Worm (Caenorhabditis elegans) whole organism, L1 larva: ENCODE data around the gene Y41D4B.24.

Source experiments
- C04F5.9 ChIP-seq: sonication (generic microtip); optimal IDR thresholded peaks from 2 replicates; lab custom pipeline; 2016; ENCODE audit warnings: missing genetic modification characterization, missing compliant biosample characterization
- C16A3.4 ChIP-seq: fragments of 150-350 bp; optimal IDR thresholded peaks from 2 replicates; lab custom pipeline; 2014; ENCODE audit warnings: missing biosample characterization, missing genetic modification characterization
- aha-1 ChIP-seq: fragments of 150-350 bp; optimal IDR thresholded peaks from 2 replicates; lab custom pipeline; 2014; ENCODE audit warnings: missing biosample characterization, missing genetic modification characterization
- aly-2 ChIP-seq: fragments of 150-350 bp; optimal IDR thresholded peaks from 2 replicates; lab custom pipeline; 2014; ENCODE audit warnings: missing biosample characterization, missing genetic modification characterization
- ama-1 ChIP-seq: fragments of 150-350 bp; optimal IDR thresholded peaks from 2 replicates; lab custom pipeline; 2014
- blmp-1 ChIP-seq: fragments of 150-350 bp; optimal IDR thresholded peaks from 2 replicates; lab custom pipeline; 2014; ENCODE audit warnings: missing biosample characterization, missing genetic modification characterization
- ceh-63 ChIP-seq: fragments of 200-800 bp; sonication (Bioruptor generic); optimal IDR thresholded peaks from 2 replicates; lab custom pipeline; 2018; ENCODE audit warnings: mild to moderate bottlenecking, missing genetic modification characterization, missing compliant biosample characterization
- ceh-8 ChIP-seq: fragments of 200-800 bp; sonication (Bioruptor generic); optimal IDR thresholded peaks from 2 replicates; lab custom pipeline; 2018; ENCODE audit warnings: mild to moderate bottlenecking, missing genetic modification characterization, moderate library complexity, missing compliant biosample characterization
- ceh-82 ChIP-seq, 3 experiments: fragments of 150-350 bp in 1 of 3; sonication (generic microtip) in 2 of 3; optimal IDR thresholded peaks; 2 replicates each; lab custom pipeline; 2014 to 2017; ENCODE audit warnings: missing biosample characterization in 3 of 3, missing genetic modification characterization in 3 of 3
- ceh-88 ChIP-seq: fragments of 200-800 bp; sonication (Bioruptor generic); IDR thresholded peaks from 2 replicates; pipeline ENCODE4 v1.3.6; 2022; ENCODE audit warnings: missing genetic modification characterization, missing compliant biosample characterization
- ceh-90 ChIP-seq: sonication (generic microtip); optimal IDR thresholded peaks from 2 replicates; lab custom pipeline; 2016; ENCODE audit warnings: missing genetic modification characterization, missing compliant biosample characterization
- ces-1 ChIP-seq: fragments of 150-350 bp; optimal IDR thresholded peaks from 2 replicates; lab custom pipeline; 2014; ENCODE audit warnings: missing biosample characterization, missing genetic modification reagents, missing genetic modification characterization
- dpl-1 ChIP-seq, 3 experiments: fragments of 150-350 bp in 2 of 3; sonication (generic microtip) in 1 of 3; optimal IDR thresholded peaks; 2 replicates each; lab custom pipeline; 2014 to 2017; ENCODE audit warnings: missing biosample characterization in 3 of 3, missing genetic modification characterization in 3 of 3, missing genetic modification reagents in 3 of 3
- dsc-1 ChIP-seq: sonication (generic microtip); optimal IDR thresholded peaks from 2 replicates; lab custom pipeline; 2016; ENCODE audit warnings: mild to moderate bottlenecking, missing genetic modification characterization, missing compliant biosample characterization
- efl-3 ChIP-seq: fragments of 200-800 bp; sonication (Bioruptor generic); optimal IDR thresholded peaks from 2 replicates; lab custom pipeline; 2018; ENCODE audit warnings: mild to moderate bottlenecking, missing genetic modification characterization, missing compliant biosample characterization
- egl-13 ChIP-seq: sonication (generic microtip); optimal IDR thresholded peaks from 2 replicates; lab custom pipeline; 2016; ENCODE audit warnings: missing genotype, missing genetic modification reagents, missing genetic modification characterization, missing compliant biosample characterization
- elt-2 ChIP-seq: sonication (generic microtip); optimal IDR thresholded peaks from 2 replicates; lab custom pipeline; 2016; ENCODE audit warnings: missing genetic modification characterization, mild to moderate bottlenecking, inconsistent platforms, missing compliant biosample characterization, missing genetic modification reagents
- elt-3 ChIP-seq, 6 experiments: fragments of 150-350 bp in 1 of 6; sonication (generic microtip); optimal IDR thresholded peaks; 2 replicates each; lab custom pipeline; 2017 to 2018; ENCODE audit warnings: missing biosample characterization in 6 of 6, missing genetic modification characterization in 6 of 6, inconsistent platforms in 1 of 6
- fkh-10 ChIP-seq: sonication (generic microtip); optimal IDR thresholded peaks from 2 replicates; lab custom pipeline; 2017; ENCODE audit warnings: missing biosample characterization, missing genetic modification reagents, missing genetic modification characterization
- grh-1 ChIP-seq: fragments of 200-800 bp; sonication (Bioruptor generic); IDR thresholded peaks from 2 replicates; pipeline ENCODE4 v1.3.6; 2022; ENCODE audit warnings: missing genetic modification reagents, missing genetic modification characterization, missing compliant biosample characterization
- hlh-4 ChIP-seq: sonication (generic microtip); optimal IDR thresholded peaks from 2 replicates; lab custom pipeline; 2016; ENCODE audit warnings: mild to moderate bottlenecking, missing genetic modification characterization, missing compliant biosample characterization
- lin-15B ChIP-seq: fragments of 150-350 bp; sonication (generic microtip); optimal IDR thresholded peaks from 3 replicates; lab custom pipeline; 2014; ENCODE audit warnings: missing biosample characterization, missing genetic modification characterization
- lin-35 ChIP-seq, 2 experiments: fragments of 150-350 bp; optimal IDR thresholded peaks; 2 replicates each; lab custom pipeline; 2014; ENCODE audit warnings: missing biosample characterization in 2 of 2, missing genetic modification characterization in 2 of 2, missing genetic modification reagents in 2 of 2
- lin-39 ChIP-seq: fragments of 150-350 bp; optimal IDR thresholded peaks from 2 replicates; lab custom pipeline; 2014; ENCODE audit warnings: missing biosample characterization, missing genetic modification reagents, missing genetic modification characterization
- lsy-2 ChIP-seq, 2 experiments: fragments of 150-350 bp; optimal IDR thresholded peaks; 2 replicates each; lab custom pipeline; 2014; ENCODE audit warnings: missing biosample characterization in 2 of 2, missing genetic modification characterization in 2 of 2
- mep-1 ChIP-seq: fragments of 150-350 bp; optimal IDR thresholded peaks from 2 replicates; lab custom pipeline; 2014; ENCODE audit warnings: missing biosample characterization, missing genetic modification characterization
- nhr-11 ChIP-seq: fragments of 150-350 bp; optimal IDR thresholded peaks from 2 replicates; lab custom pipeline; 2014; ENCODE audit warnings: missing biosample characterization, missing genetic modification characterization
- nhr-19 ChIP-seq: fragments of 200-800 bp; sonication (Bioruptor generic); conservative IDR thresholded peaks from 2 replicates; pipeline ENCODE4 v1.3.6; 2022; ENCODE audit warnings: missing genetic modification characterization, missing compliant biosample characterization
- nhr-20 ChIP-seq: sonication (generic microtip); optimal IDR thresholded peaks from 2 replicates; lab custom pipeline; 2016; ENCODE audit warnings: mild to moderate bottlenecking, missing genetic modification characterization, missing compliant biosample characterization
- nhr-77 ChIP-seq: fragments of 150-350 bp; optimal IDR thresholded peaks from 2 replicates; lab custom pipeline; 2014; ENCODE audit warnings: missing biosample characterization, missing genetic modification characterization
- nhr-85 ChIP-seq: sonication (generic microtip); peaks from one replicate; lab custom pipeline; 2016; ENCODE audit warnings: missing genetic modification characterization, inconsistent platforms, missing compliant biosample characterization
- pag-3 ChIP-seq: sonication (generic microtip); optimal IDR thresholded peaks from 2 replicates; lab custom pipeline; 2017; ENCODE audit warnings: missing genetic modification characterization, mild to moderate bottlenecking, missing compliant biosample characterization, antibody characterized with exemption, borderline replicate concordance; ENCODE audit not compliant: insufficient read depth
- pqm-1 ChIP-seq: sonication (generic microtip); optimal IDR thresholded peaks from 3 replicates; lab custom pipeline; 2017; ENCODE audit warnings: missing biosample characterization, missing genetic modification characterization
- rnt-1 ChIP-seq: sonication (generic microtip); optimal IDR thresholded peaks from 2 replicates; lab custom pipeline; 2016; ENCODE audit warnings: mild to moderate bottlenecking, missing genetic modification characterization, moderate library complexity, missing compliant biosample characterization
- skn-1 ChIP-seq: fragments of 150-350 bp; optimal IDR thresholded peaks from 2 replicates; lab custom pipeline; 2014; ENCODE audit warnings: missing biosample characterization, missing genetic modification characterization
- snpc-4 ChIP-seq: fragments of 150-350 bp; optimal IDR thresholded peaks from 2 replicates; lab custom pipeline; 2014; ENCODE audit warnings: missing biosample characterization, missing genetic modification characterization
- sptf-1 ChIP-seq: fragments of 150-350 bp; optimal IDR thresholded peaks from 2 replicates; lab custom pipeline; 2014; ENCODE audit warnings: missing biosample characterization, missing genetic modification characterization
- sup-37 ChIP-seq: fragments of 200-800 bp; sonication (Bioruptor generic); optimal IDR thresholded peaks from 2 replicates; lab custom pipeline; 2018; ENCODE audit warnings: mild to moderate bottlenecking, missing genetic modification characterization, missing compliant biosample characterization
- swsn-7 ChIP-seq: sonication (generic microtip); optimal IDR thresholded peaks from 2 replicates; lab custom pipeline; 2016; ENCODE audit warnings: missing genetic modification characterization, missing compliant biosample characterization
- unc-130 ChIP-seq: fragments of 150-350 bp; optimal IDR thresholded peaks from 2 replicates; lab custom pipeline; 2017; ENCODE audit warnings: missing biosample characterization, missing genetic modification characterization, inconsistent platforms
- vab-15 ChIP-seq: sonication (generic microtip); optimal IDR thresholded peaks from 2 replicates; lab custom pipeline; 2017; ENCODE audit warnings: missing genotype, mild to moderate bottlenecking, missing genetic modification characterization, missing compliant biosample characterization
- xbp-1 ChIP-seq: sonication (generic microtip); optimal IDR thresholded peaks from 2 replicates; lab custom pipeline; 2016; ENCODE audit warnings: missing genetic modification characterization, missing compliant biosample characterization
- zip-4 ChIP-seq: fragments of 200-800 bp; sonication (Bioruptor generic); optimal IDR thresholded peaks from 2 replicates; lab custom pipeline; 2018; ENCODE audit warnings: mild to moderate bottlenecking, missing genetic modification characterization, moderate library complexity, missing compliant biosample characterization

The Y41D4B.24 gene

DNA sequence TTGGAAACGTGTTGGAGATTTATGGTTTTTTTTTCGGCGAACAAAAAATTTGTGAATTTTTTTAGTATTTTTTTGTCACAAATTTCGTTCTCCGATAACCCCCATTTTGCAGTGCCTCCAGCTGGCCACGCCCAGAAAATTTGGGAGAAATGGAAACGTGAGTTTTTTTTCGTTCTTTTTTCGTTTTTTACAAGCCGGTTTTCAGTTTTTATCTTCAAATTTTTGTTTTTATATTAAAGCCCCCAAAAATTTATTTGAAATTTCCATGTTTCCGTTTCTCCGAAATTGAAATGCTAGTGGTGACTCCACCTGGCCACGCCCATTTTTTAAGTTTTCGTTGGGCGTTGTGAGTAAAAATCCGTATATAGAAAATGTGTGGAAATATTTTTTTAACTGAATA is 5.2 kb upstream of the Y41D4B.24 start (continued):
- TF ChIP-seq ces-1 (GFP tag; lab: Kevin White, UChicago) (no peak), pag-3 (tag; lab: Kevin White, UChicago) (no peak)

DNA sequence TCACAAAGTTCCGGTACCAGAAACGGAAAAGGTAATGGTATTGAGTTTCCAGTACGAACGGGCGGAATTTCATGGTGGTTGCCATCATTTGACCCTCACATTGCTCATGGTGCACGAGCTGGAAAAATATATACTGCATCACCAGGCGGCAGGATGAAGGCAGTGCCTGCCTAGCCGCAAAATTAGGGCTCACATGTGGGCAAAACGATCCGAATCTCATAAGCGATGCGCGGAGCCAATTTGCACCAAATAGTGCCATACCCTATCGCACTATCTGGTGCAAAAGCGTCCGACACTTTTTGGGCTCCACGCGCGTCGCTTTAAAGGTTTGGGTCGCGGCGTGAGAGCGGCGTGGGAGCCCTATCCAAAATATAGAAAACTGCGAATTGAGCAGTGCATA is 2.7 kb downstream of the Y41D4B.24 start:
- no peak for TF ChIP-seq hlh-4 (tag; lab: Kevin White, UChicago)
- TF ChIP-seq grh-1 (GFP tag; lab: Robert Waterston, UW) = no peak
- TF ChIP-seq, all 84 proteins: peak for 0

DNA sequence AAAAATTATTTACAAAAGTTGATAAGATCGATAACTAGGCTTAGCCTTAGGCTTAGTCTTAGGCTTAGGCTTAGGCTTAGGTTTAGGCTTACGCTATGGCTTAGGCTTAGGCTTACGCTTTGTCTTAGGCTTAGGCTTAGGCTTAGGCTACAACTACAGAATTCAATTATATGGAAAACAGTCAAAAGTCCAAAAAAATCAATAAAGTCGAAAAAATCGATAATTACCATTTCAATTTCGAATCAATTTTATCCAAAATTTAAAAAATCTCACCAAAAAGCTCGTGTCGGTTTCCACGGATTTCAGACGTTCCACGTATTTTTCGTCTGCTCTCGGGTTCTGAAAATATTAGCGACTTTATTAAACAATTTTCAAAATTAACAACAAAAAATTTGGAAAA is 5.0 kb downstream of the Y41D4B.24 start:
- TF ChIP-seq grh-1 (GFP tag; lab: Robert Waterston, UW) (no peak), xbp-1 (tag; lab: Kevin White, UChicago) (no peak), zip-4 (GFP tag; lab: Kevin White, UChicago) (no peak), fkh-10 (GFP tag; lab: Kevin White, UChicago) (no peak), rnt-1 (no peak), dsc-1 (tag; lab: Kevin White, UChicago) (no peak), sup-37 (no peak), nhr-85 (tag; lab: Kevin White, UChicago) (no peak), snpc-4 (tag; lab: Kevin White, UChicago) (no peak), unc-130 (tag; lab: Kevin White, UChicago) (no peak), C16A3.4 (tag; lab: Kevin White, UChicago) (no peak), elt-3 (tag; optimal IDR thresholded peaks at IDR 0.05; lab: Kevin White, UChicago) (no peak), ceh-8 (no peak)

DNA sequence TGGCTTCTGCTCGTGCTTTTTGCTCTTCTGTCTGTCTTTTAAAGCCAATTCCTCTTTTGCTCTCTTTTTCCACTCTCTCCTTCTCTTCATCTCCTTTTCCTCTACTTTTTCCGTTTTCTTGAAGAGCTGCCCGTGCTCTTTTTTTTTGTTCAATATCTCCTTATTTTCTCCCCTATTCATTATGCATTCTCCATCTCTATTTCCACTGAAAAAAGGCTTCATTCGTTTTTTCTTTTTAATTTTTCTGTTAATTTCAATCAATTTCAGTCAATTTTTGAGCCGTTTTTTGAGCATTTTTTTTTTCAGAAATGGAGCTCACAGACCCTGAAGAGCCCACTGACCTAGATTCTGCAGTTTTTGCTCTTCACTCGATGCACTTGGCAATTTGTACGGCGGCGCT is 9.6 kb downstream of the Y41D4B.24 start, which contains the start of gene Y41D4B.1:
Gene Y41D4B.1 (plus strand): TSS at position 301 of the 400 bp plus-strand sequence.
- TF ChIP-seq nhr-19 (GFP tag; lab: Robert Waterston, UW) = no peak
- TF ChIP-seq sptf-1 (tag; lab: Kevin White, UChicago) = no peak
- no peak for TF ChIP-seq swsn-7
- no peak for TF ChIP-seq lin-35 (GFP tag; optimal IDR thresholded peaks at IDR 0.05; lab: Kevin White, UChicago)
- TF ChIP-seq C04F5.9 = no peak
- no peak for TF ChIP-seq ceh-90 (tag; lab: Kevin White, UChicago)
- TF ChIP-seq ama-1 (lab: Kevin White, UChicago) = no peak
- TF ChIP-seq aha-1 (tag; lab: Kevin White, UChicago) = no peak
- TF ChIP-seq ceh-8 = no peak
- TF ChIP-seq aly-2 (tag; lab: Kevin White, UChicago) = no peak
- no peak for TF ChIP-seq snpc-4 (tag; lab: Kevin White, UChicago)
- TF ChIP-seq vab-15 (tag; lab: Kevin White, UChicago) = no peak
- no peak for TF ChIP-seq grh-1 (GFP tag; lab: Robert Waterston, UW)
- TF ChIP-seq ceh-82 (tag; optimal IDR thresholded peaks at IDR 0.05; lab: Kevin White, UChicago) = no peak
- no peak for TF ChIP-seq efl-3 (GFP tag; lab: Kevin White, UChicago)
- TF ChIP-seq lin-15B (tag; lab: Kevin White, UChicago) = no peak
- no peak for TF ChIP-seq ceh-88 (GFP tag; lab: Robert Waterston, UW)
- TF ChIP-seq ces-1 (GFP tag; lab: Kevin White, UChicago) = no peak
- TF ChIP-seq pqm-1 = no peak
- TF ChIP-seq, all 84 proteins: peak for 0

DNA sequence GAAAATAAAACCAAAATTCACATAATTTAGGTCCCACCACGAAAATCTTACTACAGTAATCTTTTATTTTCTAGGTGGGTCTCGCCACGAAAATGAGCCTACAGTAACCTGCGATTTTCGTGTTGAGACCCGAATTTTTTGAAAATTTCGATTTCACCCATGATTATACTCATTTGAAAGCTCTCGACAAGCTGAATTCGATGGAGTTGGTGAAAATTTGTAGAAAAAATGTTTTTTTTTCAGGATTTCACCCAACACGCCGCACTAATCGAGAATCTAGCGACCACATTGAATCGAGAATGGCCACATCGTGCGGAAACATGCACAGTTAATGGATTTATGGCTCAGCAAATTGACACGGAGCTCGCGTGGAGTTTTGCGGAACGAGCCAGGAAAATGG is 19.1 kb downstream of the Y41D4B.24 start:
- TF ChIP-seq skn-1 (tag; lab: Kevin White, UChicago) (no peak), mep-1 (tag; lab: Kevin White, UChicago) (no peak), dpl-1 (GFP tag; optimal IDR thresholded peaks at IDR 0.05; lab: Kevin White, UChicago) (no peak), grh-1 (GFP tag; lab: Robert Waterston, UW) (no peak), efl-3 (GFP tag; lab: Kevin White, UChicago) (no peak), pqm-1 (no peak), elt-2 (tag; lab: Kevin White, UChicago) (no peak), lsy-2 (tag; optimal IDR thresholded peaks at IDR 0.05; lab: Kevin White, UChicago) (no peak), lin-39 (no peak), blmp-1 (tag; lab: Kevin White, UChicago) (no peak), hlh-4 (tag; lab: Kevin White, UChicago) (no peak), nhr-85 (tag; lab: Kevin White, UChicago) (no peak), nhr-11 (tag; lab: Kevin White, UChicago) (no peak), nhr-77 (tag; lab: Kevin White, UChicago) (no peak), ceh-63 (no peak), egl-13 (no peak), nhr-20 (no peak), lin-15B (tag; lab: Kevin White, UChicago) (no peak)
- TF ChIP-seq, all 84 proteins: peak for 0
